Worm (Caenorhabditis elegans) whole organism, L1 larva: ENCODE data around the gene Y4C6B.1.
A peak's percentile ranks its signal among the peaks of the same experiment; 100 is the strongest.

Experiments
- F16B12.6 ChIP-seq: fragments of 150-350 bp; optimal IDR thresholded peaks from 2 replicates; lab custom pipeline; 2014; ENCODE audit warnings: missing biosample characterization, missing genetic modification characterization
- aha-1 ChIP-seq: fragments of 150-350 bp; optimal IDR thresholded peaks from 2 replicates; lab custom pipeline; 2014; ENCODE audit warnings: missing biosample characterization, missing genetic modification characterization
- aly-2 ChIP-seq: fragments of 150-350 bp; optimal IDR thresholded peaks from 2 replicates; lab custom pipeline; 2014; ENCODE audit warnings: missing biosample characterization, missing genetic modification characterization
- blmp-1 ChIP-seq: fragments of 150-350 bp; optimal IDR thresholded peaks from 2 replicates; lab custom pipeline; 2014; ENCODE audit warnings: missing biosample characterization, missing genetic modification characterization
- ceh-8 ChIP-seq: fragments of 200-800 bp; sonication (Bioruptor generic); optimal IDR thresholded peaks from 2 replicates; lab custom pipeline; 2018; ENCODE audit warnings: mild to moderate bottlenecking, missing genetic modification characterization, moderate library complexity, missing compliant biosample characterization
- ceh-88 ChIP-seq: fragments of 200-800 bp; sonication (Bioruptor generic); IDR thresholded peaks from 2 replicates; pipeline ENCODE4 v1.3.6; 2022; ENCODE audit warnings: missing genetic modification characterization, missing compliant biosample characterization
- ces-1 ChIP-seq: fragments of 150-350 bp; optimal IDR thresholded peaks from 2 replicates; lab custom pipeline; 2014; ENCODE audit warnings: missing biosample characterization, missing genetic modification reagents, missing genetic modification characterization
- efl-1 ChIP-seq, 4 experiments: fragments of 150-350 bp; optimal IDR thresholded peaks in 3 of 4; peaks in 1 of 4; 1 replicate in 1 of 4; 2 replicates in 3 of 4; lab custom pipeline; 2014; ENCODE audit warnings: missing biosample characterization in 2 of 4, missing genetic modification characterization in 2 of 4, missing genetic modification reagents in 2 of 4
- egl-27 ChIP-seq, 2 experiments: fragments of 150-350 bp in 1 of 2; sonication (generic microtip); optimal IDR thresholded peaks; 3 replicates each; lab custom pipeline; 2017 to 2018; ENCODE audit warnings: missing biosample characterization in 2 of 2, missing genetic modification characterization in 2 of 2, missing genetic modification reagents in 2 of 2
- elt-2 ChIP-seq: sonication (generic microtip); optimal IDR thresholded peaks from 2 replicates; lab custom pipeline; 2016; ENCODE audit warnings: missing genetic modification characterization, mild to moderate bottlenecking, inconsistent platforms, missing compliant biosample characterization, missing genetic modification reagents
- elt-3 ChIP-seq, 6 experiments: fragments of 150-350 bp in 1 of 6; sonication (generic microtip); optimal IDR thresholded peaks; 2 replicates each; lab custom pipeline; 2017 to 2018; ENCODE audit warnings: missing biosample characterization in 6 of 6, missing genetic modification characterization in 6 of 6, inconsistent platforms in 1 of 6
- fkh-4 ChIP-seq: sonication (generic microtip); optimal IDR thresholded peaks from 2 replicates; lab custom pipeline; 2016; ENCODE audit warnings: missing compliant biosample characterization, missing genetic modification characterization, borderline replicate concordance
- hlh-17 ChIP-seq: fragments of 200-800 bp; sonication (Bioruptor generic); optimal IDR thresholded peaks from 2 replicates; lab custom pipeline; 2018; ENCODE audit warnings: missing genetic modification characterization, mild to moderate bottlenecking, missing compliant biosample characterization, moderate library complexity, borderline replicate concordance
- hpl-2 ChIP-seq: fragments of 150-350 bp; optimal IDR thresholded peaks from 2 replicates; lab custom pipeline; 2014; ENCODE audit warnings: missing biosample characterization, missing genetic modification reagents, missing genetic modification characterization
- lin-14 ChIP-seq: fragments of 200-800 bp; sonication (Bioruptor generic); optimal IDR thresholded peaks from 2 replicates; lab custom pipeline; 2018; ENCODE audit warnings: mild to moderate bottlenecking, missing genetic modification characterization, moderate library complexity, missing compliant biosample characterization
- lin-35 ChIP-seq, 2 experiments: fragments of 150-350 bp; optimal IDR thresholded peaks; 2 replicates each; lab custom pipeline; 2014; ENCODE audit warnings: missing biosample characterization in 2 of 2, missing genetic modification characterization in 2 of 2, missing genetic modification reagents in 2 of 2
- lsy-2 ChIP-seq, 2 experiments: fragments of 150-350 bp; optimal IDR thresholded peaks; 2 replicates each; lab custom pipeline; 2014; ENCODE audit warnings: missing biosample characterization in 2 of 2, missing genetic modification characterization in 2 of 2
- mep-1 ChIP-seq: fragments of 150-350 bp; optimal IDR thresholded peaks from 2 replicates; lab custom pipeline; 2014; ENCODE audit warnings: missing biosample characterization, missing genetic modification characterization
- nhr-11 ChIP-seq: fragments of 150-350 bp; optimal IDR thresholded peaks from 2 replicates; lab custom pipeline; 2014; ENCODE audit warnings: missing biosample characterization, missing genetic modification characterization
- nhr-20 ChIP-seq: sonication (generic microtip); optimal IDR thresholded peaks from 2 replicates; lab custom pipeline; 2016; ENCODE audit warnings: mild to moderate bottlenecking, missing genetic modification characterization, missing compliant biosample characterization
- nhr-28 ChIP-seq: fragments of 150-350 bp; optimal IDR thresholded peaks from 2 replicates; lab custom pipeline; 2014; ENCODE audit warnings: missing biosample characterization, missing genetic modification characterization
- nhr-71 ChIP-seq: sonication (generic microtip); optimal IDR thresholded peaks from 2 replicates; lab custom pipeline; 2016; ENCODE audit warnings: mild to moderate bottlenecking, missing genetic modification characterization, moderate library complexity, missing compliant biosample characterization
- nhr-77 ChIP-seq: fragments of 150-350 bp; optimal IDR thresholded peaks from 2 replicates; lab custom pipeline; 2014; ENCODE audit warnings: missing biosample characterization, missing genetic modification characterization
- nhr-85 ChIP-seq: sonication (generic microtip); peaks from one replicate; lab custom pipeline; 2016; ENCODE audit warnings: missing genetic modification characterization, inconsistent platforms, missing compliant biosample characterization
- pag-3 ChIP-seq: sonication (generic microtip); optimal IDR thresholded peaks from 2 replicates; lab custom pipeline; 2017; ENCODE audit warnings: missing genetic modification characterization, mild to moderate bottlenecking, missing compliant biosample characterization, antibody characterized with exemption, borderline replicate concordance; ENCODE audit not compliant: insufficient read depth
- pax-3 ChIP-seq: fragments of 200-800 bp; sonication (Bioruptor generic); optimal IDR thresholded peaks from 2 replicates; lab custom pipeline; 2018; ENCODE audit warnings: mild to moderate bottlenecking, missing genetic modification characterization, moderate library complexity, missing compliant biosample characterization
- snu-23 ChIP-seq: sonication (generic microtip); optimal IDR thresholded peaks from 2 replicates; lab custom pipeline; 2016; ENCODE audit warnings: missing genetic modification characterization, missing compliant biosample characterization
- sptf-1 ChIP-seq: fragments of 150-350 bp; optimal IDR thresholded peaks from 2 replicates; lab custom pipeline; 2014; ENCODE audit warnings: missing biosample characterization, missing genetic modification characterization
- sup-37 ChIP-seq: fragments of 200-800 bp; sonication (Bioruptor generic); optimal IDR thresholded peaks from 2 replicates; lab custom pipeline; 2018; ENCODE audit warnings: mild to moderate bottlenecking, missing genetic modification characterization, missing compliant biosample characterization
- swsn-7 ChIP-seq: sonication (generic microtip); optimal IDR thresholded peaks from 2 replicates; lab custom pipeline; 2016; ENCODE audit warnings: missing genetic modification characterization, missing compliant biosample characterization
- unc-30 ChIP-seq: sonication (generic microtip); optimal IDR thresholded peaks from 2 replicates; lab custom pipeline; 2017; ENCODE audit warnings: missing biosample characterization, missing genetic modification characterization
- unc-86 ChIP-seq: sonication (generic microtip); optimal IDR thresholded peaks from 2 replicates; lab custom pipeline; 2016; ENCODE audit warnings: missing genetic modification characterization, missing compliant biosample characterization
- vab-15 ChIP-seq: sonication (generic microtip); optimal IDR thresholded peaks from 2 replicates; lab custom pipeline; 2017; ENCODE audit warnings: missing genotype, mild to moderate bottlenecking, missing genetic modification characterization, missing compliant biosample characterization

Gene Y4C6B.1

DNA sequence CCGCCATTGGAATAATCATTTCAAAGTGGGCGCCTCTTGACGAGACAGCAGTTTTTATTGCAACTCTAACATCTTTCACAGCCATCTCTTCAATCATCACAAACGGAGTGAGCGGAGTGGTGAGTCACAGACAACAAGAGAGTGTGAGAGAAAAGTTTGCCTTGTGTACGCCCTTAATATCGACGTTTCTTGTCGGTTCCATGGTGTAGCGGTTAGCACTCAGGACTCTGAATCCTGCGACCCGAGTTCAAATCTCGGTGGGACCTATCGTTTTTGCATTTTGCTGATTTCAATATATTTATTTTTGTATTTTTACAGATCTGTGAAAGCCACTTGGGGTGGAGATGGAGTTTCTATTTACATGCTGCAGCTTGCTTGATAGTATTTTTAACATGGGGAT is 19.8 kb upstream of the Y4C6B.1 start (continued):
- TF ChIP-seq elt-3 (tag; optimal IDR thresholded peaks at IDR 0.05; lab: Kevin White, UChicago), result peak in 1 of 6 experiments; percentile 49
- TF ChIP-seq ceh-8 (GFP tag; lab: Kevin White, UChicago), result peak; percentile 39
- TF ChIP-seq F16B12.6, result no peak
- TF ChIP-seq elt-2 (tag; lab: Kevin White, UChicago), result no peak
- no peak for TF ChIP-seq nhr-28 (tag; lab: Kevin White, UChicago)
- TF ChIP-seq unc-30 (tag; lab: Kevin White, UChicago), result no peak
- peak; percentile 60 for TF ChIP-seq nhr-20 (tag; lab: Kevin White, UChicago)
- no peak for TF ChIP-seq pag-3
- TF ChIP-seq aly-2 (tag; lab: Kevin White, UChicago), result peak; percentile 36
- peak; percentile 29 for TF ChIP-seq pax-3 (tag; lab: Kevin White, UChicago)
- peak; percentile 35; the same call in 1 of the 2 replicates for TF ChIP-seq ceh-88 (GFP tag; lab: Robert Waterston, UW)
- peak; percentile 59 for TF ChIP-seq swsn-7 (tag; lab: Kevin White, UChicago)
- peak; percentile 11 for TF ChIP-seq unc-86 (tag; lab: Kevin White, UChicago)
- TF ChIP-seq ces-1 (GFP tag; lab: Kevin White, UChicago), result no peak
- TF ChIP-seq nhr-77 (tag; lab: Kevin White, UChicago), result peak; percentile 41
- TF ChIP-seq hlh-17 (GFP tag; lab: Kevin White, UChicago), result no peak
- TF ChIP-seq egl-27 (tag; optimal IDR thresholded peaks at IDR 0.05; lab: Kevin White, UChicago), result no peak
- no peak for TF ChIP-seq sup-37 (GFP tag; lab: Kevin White, UChicago)
- no peak for TF ChIP-seq nhr-85 (tag; lab: Kevin White, UChicago)

- TF ChIP-seq nhr-20 (tag; lab: Kevin White, UChicago) (peak; percentile 22), vab-15 (tag; lab: Kevin White, UChicago) (no peak), lin-35 (GFP tag; optimal IDR thresholded peaks at IDR 0.05; lab: Kevin White, UChicago) (peak in 1 of 2 experiments; percentile 25), nhr-11 (tag; lab: Kevin White, UChicago) (no peak), fkh-4 (tag; lab: Kevin White, UChicago) (no peak), lsy-2 (tag; optimal IDR thresholded peaks at IDR 0.05; lab: Kevin White, UChicago) (peak in 1 of 2 experiments; percentile 17), unc-86 (tag; lab: Kevin White, UChicago) (peak; percentile 61), blmp-1 (tag; lab: Kevin White, UChicago) (peak; percentile 67), nhr-71 (tag; lab: Kevin White, UChicago) (peak; percentile 49), aha-1 (tag; lab: Kevin White, UChicago) (no peak), snu-23 (peak; percentile 10), lin-14 (GFP tag; lab: Kevin White, UChicago) (peak; percentile 69), elt-3 (tag; optimal IDR thresholded peaks at IDR 0.05; lab: Kevin White, UChicago) (peak in 1 of 6 experiments; percentile 47), efl-1 (optimal IDR thresholded peaks at IDR 0.05; lab: Kevin White, UChicago) (no peak), efl-1 (GFP tag; optimal IDR thresholded peaks at IDR 0.05 in 1 of 2; lab: Kevin White, UChicago) (peak in 1 of 2 experiments; percentile 59), aly-2 (tag; lab: Kevin White, UChicago) (no peak), sptf-1 (tag; lab: Kevin White, UChicago) (no peak), nhr-85 (tag; lab: Kevin White, UChicago) (peak; percentile 81), hpl-2 (GFP tag; lab: Kevin White, UChicago) (no peak), mep-1 (tag; lab: Kevin White, UChicago) (peak; percentile 5)
Measured at ce11 chrIV:5337649-5338048, 16.6 kb upstream of the Y4C6B.1 start.

DNA sequence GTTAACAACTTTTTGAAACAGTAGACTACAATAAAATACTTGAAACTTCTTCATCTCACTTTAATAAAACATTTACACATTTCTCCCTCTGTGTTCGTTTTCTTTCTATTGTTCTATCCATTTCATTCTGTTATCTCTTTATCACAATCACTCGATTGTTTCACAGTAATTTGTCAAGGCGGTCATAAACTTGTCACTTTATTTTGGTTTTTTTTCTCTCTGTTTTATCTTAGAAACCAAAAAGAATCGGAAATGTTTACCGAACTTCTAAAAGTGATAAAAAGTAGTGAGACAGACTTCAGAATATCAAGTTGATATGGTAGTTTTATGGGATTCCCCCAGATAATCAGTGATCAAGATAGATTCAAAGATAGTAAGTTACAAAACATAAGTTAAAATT is 15.0 kb upstream of the Y4C6B.1 start, which contains the start of gene Y4C6B.2:
Gene Y4C6B.2, plus strand, starts transcription at position 320 of the 400 bp plus-strand sequence.
- TF ChIP-seq lsy-2 (tag; optimal IDR thresholded peaks at IDR 0.05; lab: Kevin White, UChicago), result peak in 1 of 2 experiments; percentile 21
- peak; percentile 15 for TF ChIP-seq lin-14 (GFP tag; lab: Kevin White, UChicago)
- peak; percentile 76 for TF ChIP-seq nhr-85 (tag; lab: Kevin White, UChicago)
- TF ChIP-seq aha-1 (tag; lab: Kevin White, UChicago), result no peak
- peak in 5 of 6 experiments; percentile 8 to 83 (median 11) for TF ChIP-seq elt-3 (tag; optimal IDR thresholded peaks at IDR 0.05; lab: Kevin White, UChicago)
- TF ChIP-seq blmp-1 (tag; lab: Kevin White, UChicago), result peak; percentile 65
- TF ChIP-seq sptf-1 (tag; lab: Kevin White, UChicago), result no peak
- no peak for TF ChIP-seq unc-86 (tag; lab: Kevin White, UChicago)
- TF ChIP-seq, all 84 proteins: peak for 5
